Worm (Caenorhabditis elegans) whole organism, L3 larva: ENCODE results near the gene srw-119.

ENCODE experiments used
- R02D3.7 ChIP-seq: fragments of 150-350 bp; optimal IDR thresholded peaks from 2 replicates; lab custom pipeline; 2014; ENCODE audit warnings: missing biosample characterization, missing genetic modification characterization
- ceh-16 ChIP-seq: sonication (generic microtip); optimal IDR thresholded peaks from 2 replicates; lab custom pipeline; 2017; ENCODE audit warnings: missing biosample characterization, missing genetic modification characterization
- ceh-28 ChIP-seq: fragments of 150-350 bp; optimal IDR thresholded peaks from 2 replicates; lab custom pipeline; 2014; ENCODE audit warnings: missing biosample characterization, missing genetic modification reagents, missing genetic modification characterization
- ceh-82 ChIP-seq: fragments of 150-350 bp; optimal IDR thresholded peaks from 2 replicates; lab custom pipeline; 2014; ENCODE audit warnings: missing biosample characterization, missing genetic modification characterization
- ceh-9 ChIP-seq: sonication (generic microtip); optimal IDR thresholded peaks from 2 replicates; lab custom pipeline; 2018; ENCODE audit warnings: missing biosample characterization, missing genetic modification characterization
- daf-12 ChIP-seq: fragments of 150-350 bp; optimal IDR thresholded peaks from 2 replicates; lab custom pipeline; 2014; ENCODE audit warnings: missing biosample characterization, missing genetic modification reagents, missing genetic modification characterization
- egl-27 ChIP-seq: sonication (generic microtip); optimal IDR thresholded peaks from 4 replicates; lab custom pipeline; 2017; ENCODE audit warnings: missing biosample characterization, missing genetic modification reagents, missing genetic modification characterization
- egl-5 ChIP-seq: fragments of 150-350 bp; optimal IDR thresholded peaks from 2 replicates; lab custom pipeline; 2017; ENCODE audit warnings: missing biosample characterization, missing genetic modification reagents, missing genetic modification characterization, inconsistent platforms
- elt-1 ChIP-seq: fragments of 150-350 bp; optimal IDR thresholded peaks from 2 replicates; lab custom pipeline; 2014; ENCODE audit warnings: missing biosample characterization, missing genetic modification characterization
- elt-2 ChIP-seq: sonication (generic microtip); optimal IDR thresholded peaks from 2 replicates; lab custom pipeline; 2016; ENCODE audit warnings: missing genetic modification reagents, mild to moderate bottlenecking, missing genetic modification characterization, missing compliant biosample characterization
- elt-3 ChIP-seq, 3 experiments: fragments of 150-350 bp in 1 of 3; sonication (generic microtip) in 2 of 3; optimal IDR thresholded peaks; 2 replicates in 2 of 3; 4 replicates in 1 of 3; lab custom pipeline; 2014 to 2017; ENCODE audit warnings: missing biosample characterization in 3 of 3, missing genetic modification characterization in 3 of 3
- eor-1 ChIP-seq, 2 experiments: fragments of 150-350 bp; optimal IDR thresholded peaks; 2 replicates each; lab custom pipeline; 2014 to 2018; ENCODE audit warnings: missing biosample characterization in 2 of 2, missing genetic modification characterization in 2 of 2
- fkh-10 ChIP-seq: sonication (generic microtip); optimal IDR thresholded peaks from 2 replicates; lab custom pipeline; 2017; ENCODE audit warnings: missing biosample characterization, missing genetic modification reagents, missing genetic modification characterization
- fos-1 ChIP-seq: fragments of 150-350 bp; optimal IDR thresholded peaks from 2 replicates; lab custom pipeline; 2014; ENCODE audit warnings: missing biosample characterization, missing genetic modification characterization
- jun-1 ChIP-seq: fragments of 150-350 bp; optimal IDR thresholded peaks from 2 replicates; lab custom pipeline; 2014; ENCODE audit warnings: missing biosample characterization, missing genetic modification reagents, missing genetic modification characterization
- lin-15B ChIP-seq: fragments of 150-350 bp; optimal IDR thresholded peaks from 2 replicates; lab custom pipeline; 2014; ENCODE audit warnings: missing biosample characterization, missing genetic modification characterization
- lin-39 ChIP-seq: fragments of 150-350 bp; optimal IDR thresholded peaks from 2 replicates; lab custom pipeline; 2018; ENCODE audit warnings: missing biosample characterization, missing genetic modification reagents, missing genetic modification characterization
- lsy-12 ChIP-seq: sonication (generic microtip); optimal IDR thresholded peaks from 2 replicates; lab custom pipeline; 2016; ENCODE audit warnings: mild to moderate bottlenecking, missing genetic modification characterization, missing compliant biosample characterization
- mdl-1 ChIP-seq: fragments of 150-350 bp; optimal IDR thresholded peaks from 2 replicates; lab custom pipeline; 2014; ENCODE audit warnings: missing biosample characterization, missing genetic modification characterization
- mml-1 ChIP-seq: fragments of 150-350 bp; sonication (generic microtip); optimal IDR thresholded peaks from 3 replicates; lab custom pipeline; 2014; ENCODE audit warnings: missing biosample characterization, missing genetic modification characterization
- nfya-1 ChIP-seq: sonication (generic microtip); optimal IDR thresholded peaks from 2 replicates; lab custom pipeline; 2017; ENCODE audit warnings: missing genetic modification characterization, mild to moderate bottlenecking, missing compliant biosample characterization, antibody characterized with exemption, moderate library complexity; ENCODE audit not compliant: insufficient read depth
- nhr-11 ChIP-seq: fragments of 150-350 bp; optimal IDR thresholded peaks from 2 replicates; lab custom pipeline; 2014; ENCODE audit warnings: missing biosample characterization, missing genetic modification characterization
- nhr-12 ChIP-seq: fragments of 150-350 bp; optimal IDR thresholded peaks from 2 replicates; lab custom pipeline; 2014; ENCODE audit warnings: missing biosample characterization, missing genetic modification characterization
- nhr-23 ChIP-seq: fragments of 150-350 bp; optimal IDR thresholded peaks from 2 replicates; lab custom pipeline; 2014; ENCODE audit warnings: missing biosample characterization, missing genetic modification reagents, missing genetic modification characterization
- nhr-28 ChIP-seq: fragments of 150-350 bp; optimal IDR thresholded peaks from 2 replicates; lab custom pipeline; 2014; ENCODE audit warnings: missing biosample characterization, missing genetic modification characterization
- nhr-43 ChIP-seq: sonication (generic microtip); optimal IDR thresholded peaks from 2 replicates; lab custom pipeline; 2016; ENCODE audit warnings: mild to moderate bottlenecking, missing genetic modification characterization, missing compliant biosample characterization; ENCODE audit not compliant: poor library complexity, severe bottlenecking
- nhr-77 ChIP-seq: fragments of 150-350 bp; optimal IDR thresholded peaks from 2 replicates; lab custom pipeline; 2014; ENCODE audit warnings: missing biosample characterization, missing genetic modification characterization
- sea-2 ChIP-seq: fragments of 150-350 bp; sonication (generic microtip); optimal IDR thresholded peaks from 4 replicates; lab custom pipeline; 2014; ENCODE audit warnings: missing biosample characterization, missing genetic modification reagents, missing genetic modification characterization
- snpc-4 ChIP-seq: fragments of 150-350 bp; optimal IDR thresholded peaks from 2 replicates; lab custom pipeline; 2014; ENCODE audit warnings: missing biosample characterization, missing genetic modification characterization
- unc-39 ChIP-seq: sonication (generic microtip); optimal IDR thresholded peaks from 4 replicates; lab custom pipeline; 2017; ENCODE audit warnings: missing biosample characterization, missing genetic modification characterization
- unc-62 ChIP-seq: fragments of 150-350 bp; sonication (generic microtip); optimal IDR thresholded peaks from 4 replicates; lab custom pipeline; 2014; ENCODE audit warnings: missing biosample characterization, missing genetic modification reagents, missing genetic modification characterization
- ztf-11 ChIP-seq: fragments of 150-350 bp; optimal IDR thresholded peaks from 2 replicates; lab custom pipeline; 2014; ENCODE audit warnings: missing biosample characterization, missing genetic modification characterization
- ztf-4 ChIP-seq: fragments of 150-350 bp; optimal IDR thresholded peaks from 2 replicates; lab custom pipeline; 2014; ENCODE audit warnings: missing biosample characterization, missing genetic modification characterization

The srw-119 gene

DNA sequence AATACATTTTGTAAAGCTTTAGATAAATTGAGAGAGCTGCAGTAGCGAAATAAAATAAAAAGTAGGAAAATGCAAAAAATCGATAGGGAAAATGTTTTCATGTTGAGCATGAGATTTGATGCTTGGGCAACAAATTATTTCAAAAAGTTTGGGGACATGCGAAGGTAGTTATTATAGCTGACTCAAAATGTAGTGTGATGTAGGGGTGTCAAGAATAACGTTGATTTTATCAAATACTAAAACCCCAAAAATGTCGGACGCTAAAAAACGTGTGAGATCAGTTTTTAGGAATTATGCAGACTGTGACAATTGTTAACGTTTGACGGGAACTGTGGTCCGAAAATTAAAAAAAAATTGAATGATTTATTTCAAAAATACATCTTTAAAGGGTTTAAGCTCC lies 21.7 kb upstream of the srw-119 start, which contains the start of gene irld-12:
Gene irld-12 (minus strand): TSS at position 101 of the 400 bp plus-strand sequence.
- no peak for TF ChIP-seq ztf-4 (tag; lab: Kevin White, UChicago)
- no peak for TF ChIP-seq ceh-82 (tag; lab: Kevin White, UChicago)
- TF ChIP-seq mdl-1 (tag; lab: Kevin White, UChicago) = no peak
- TF ChIP-seq nhr-43 (tag; lab: Kevin White, UChicago) = no peak
- no peak for TF ChIP-seq sea-2 (GFP tag; lab: Kevin White, UChicago)
- no peak for TF ChIP-seq nfya-1 (tag; lab: Kevin White, UChicago)

DNA sequence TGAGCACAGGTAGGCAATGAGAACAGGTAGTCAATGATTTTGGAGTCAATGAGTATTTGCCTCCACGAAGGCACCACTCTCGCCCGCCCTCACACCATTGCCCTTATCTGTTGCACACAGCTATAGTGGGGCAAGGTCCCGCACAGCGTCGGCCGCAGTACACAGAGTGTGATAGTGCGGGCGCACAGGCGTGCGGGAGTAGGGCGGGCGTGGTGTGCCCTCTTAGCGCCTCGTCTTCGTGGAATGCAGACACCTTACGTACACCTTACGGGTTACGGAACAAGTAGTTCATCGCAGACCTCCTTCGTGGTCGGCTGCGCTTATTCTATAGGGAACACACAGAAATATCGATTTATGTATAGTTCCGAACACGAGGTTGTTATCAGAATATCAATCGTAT lies 18.3 kb upstream of the srw-119 start:
- TF ChIP-seq elt-2 (no peak), nhr-23 (tag; lab: Kevin White, UChicago) (no peak), fos-1 (tag; lab: Kevin White, UChicago) (no peak), ceh-16 (tag; lab: Kevin White, UChicago) (no peak)

DNA sequence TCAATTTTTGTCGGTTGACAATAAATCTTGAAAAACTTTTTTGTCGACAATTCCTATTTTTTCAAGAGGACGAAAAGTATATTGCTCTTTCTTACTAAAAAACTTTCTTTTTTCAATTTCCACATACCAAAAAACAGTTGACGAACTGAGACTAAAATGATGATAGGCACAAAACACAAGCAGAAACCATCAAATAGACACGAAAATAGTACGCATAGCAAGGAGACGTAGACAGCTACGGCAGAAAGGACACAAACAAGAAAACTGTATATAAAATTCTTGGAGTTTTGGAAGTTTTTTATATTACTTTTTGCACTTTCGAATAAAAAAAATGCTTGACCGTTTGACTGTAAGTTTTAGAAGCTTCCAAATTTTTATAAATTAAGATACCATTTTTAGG lies 14.5 kb upstream of the srw-119 start, which contains the start of gene K12D9.1:
Gene K12D9.1 (plus strand): TSS at position 301 of the 400 bp plus-strand sequence.
- TF ChIP-seq nhr-12 (tag; lab: Kevin White, UChicago) (no peak), nhr-28 (tag; lab: Kevin White, UChicago) (no peak)
- TF ChIP-seq, all 47 proteins: peak for 0

DNA sequence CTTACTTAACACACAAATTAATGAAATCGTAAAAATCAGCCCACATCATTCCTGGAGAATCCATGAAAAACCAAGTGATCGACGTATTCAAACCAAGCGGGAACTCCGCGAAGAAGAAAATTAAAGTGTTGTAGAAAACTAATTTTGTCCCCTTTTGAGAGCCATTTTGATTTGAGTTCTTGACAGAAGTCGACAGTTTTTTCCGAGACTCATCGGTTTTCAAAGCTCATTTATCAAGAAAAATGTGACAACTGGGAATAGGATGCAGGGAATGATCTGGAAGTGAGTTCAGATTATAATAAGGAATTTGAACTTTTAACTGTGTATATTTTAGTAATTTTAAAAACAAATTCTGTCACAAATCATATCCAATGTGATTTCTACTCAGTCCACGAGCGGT lies 11.8 kb upstream of the srw-119 start, which contains the start of gene srw-135:
Gene srw-135 (minus strand): TSS at position 101 of the 400 bp plus-strand sequence.
- TF ChIP-seq nhr-43 (tag; lab: Kevin White, UChicago) (no peak), nhr-23 (tag; lab: Kevin White, UChicago) (no peak), lsy-12 (no peak), lin-39 (tag; lab: Kevin White, UChicago) (no peak), ceh-9 (tag; lab: Kevin White, UChicago) (no peak), ceh-16 (tag; lab: Kevin White, UChicago) (no peak), egl-5 (tag; lab: Kevin White, UChicago) (no peak), nhr-11 (tag; lab: Kevin White, UChicago) (no peak), R02D3.7 (tag; lab: Kevin White, UChicago) (no peak)

DNA sequence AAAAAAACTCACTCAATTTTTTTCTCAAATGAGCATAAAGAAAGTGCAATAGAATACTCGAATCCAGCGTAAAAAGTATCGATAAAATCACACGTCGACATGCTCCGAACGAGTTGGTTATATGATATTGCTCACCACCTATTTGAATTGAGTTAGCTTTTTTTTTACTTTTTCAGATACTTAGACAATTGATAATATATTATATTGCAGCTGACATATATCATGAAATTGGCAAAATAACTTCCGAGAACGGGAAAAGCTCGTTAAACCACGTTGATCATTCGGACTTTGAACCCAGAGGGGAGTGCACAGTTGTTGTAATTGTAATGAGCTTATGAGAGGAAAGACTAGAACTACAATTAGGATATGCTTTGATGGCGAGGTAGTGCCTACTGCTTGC lies 10.8 kb upstream of the srw-119 start, which contains the start of gene srw-136:
Gene srw-136 (minus strand): TSS at position 101 of the 400 bp plus-strand sequence.
- TF ChIP-seq fkh-10 (GFP tag; lab: Kevin White, UChicago) (no peak), elt-1 (no peak), lin-15B (tag; lab: Kevin White, UChicago) (no peak), daf-12 (tag; lab: Kevin White, UChicago) (no peak), elt-2 (no peak), ceh-16 (tag; lab: Kevin White, UChicago) (no peak), unc-39 (tag; lab: Kevin White, UChicago) (no peak), ceh-9 (tag; lab: Kevin White, UChicago) (no peak), R02D3.7 (tag; lab: Kevin White, UChicago) (no peak), ztf-11 (tag; lab: Kevin White, UChicago) (no peak), nhr-77 (tag; lab: Kevin White, UChicago) (no peak), elt-3 (tag; optimal IDR thresholded peaks at IDR 0.05; lab: Kevin White, UChicago) (no peak), egl-27 (no peak), nhr-12 (tag; lab: Kevin White, UChicago) (no peak), snpc-4 (no peak), lsy-12 (no peak), nhr-43 (tag; lab: Kevin White, UChicago) (no peak), lin-39 (tag; lab: Kevin White, UChicago) (no peak)
- TF ChIP-seq, all 47 proteins: peak for 0

DNA sequence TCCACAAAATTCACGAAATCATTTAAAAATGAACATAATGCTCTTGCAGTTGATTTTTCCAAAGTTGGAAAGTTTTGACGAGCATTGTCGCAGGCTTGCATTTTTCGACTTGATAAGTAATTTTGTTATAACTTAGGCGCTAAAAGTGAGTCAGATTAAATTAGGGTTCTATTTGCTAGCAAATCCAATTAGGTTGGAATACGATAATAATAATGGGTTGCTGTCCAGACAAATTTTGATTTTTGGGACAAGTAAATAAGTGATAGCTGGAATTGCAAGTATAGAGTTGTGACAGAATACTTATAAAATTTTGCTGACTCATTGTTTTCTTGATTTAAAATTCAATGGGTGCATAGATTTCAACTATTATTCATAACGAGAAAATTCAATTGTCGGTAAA lies 6.3 kb upstream of the srw-119 start, which contains the start of gene srw-112:
Gene srw-112 (minus strand): TSS at position 101 of the 400 bp plus-strand sequence.
- TF ChIP-seq unc-62 (GFP tag; lab: Kevin White, UChicago) = no peak
- no peak for TF ChIP-seq ceh-16 (tag; lab: Kevin White, UChicago)
- TF ChIP-seq lsy-12 = no peak
- TF ChIP-seq nhr-11 (tag; lab: Kevin White, UChicago) = no peak
- TF ChIP-seq sea-2 (GFP tag; lab: Kevin White, UChicago) = no peak
- TF ChIP-seq fos-1 (tag; lab: Kevin White, UChicago) = no peak
- TF ChIP-seq snpc-4 = no peak
- TF ChIP-seq eor-1 (tag; optimal IDR thresholded peaks at IDR 0.05; lab: Kevin White, UChicago) = no peak
- TF ChIP-seq nfya-1 (tag; lab: Kevin White, UChicago) = no peak
- no peak for TF ChIP-seq mdl-1 (tag; lab: Kevin White, UChicago)
- no peak for TF ChIP-seq elt-2
- TF ChIP-seq mml-1 (tag; lab: Kevin White, UChicago) = no peak
- TF ChIP-seq ceh-28 (tag; lab: Kevin White, UChicago) = no peak
- TF ChIP-seq jun-1 (tag; lab: Kevin White, UChicago) = no peak
- TF ChIP-seq, all 47 proteins: peak for 0
